Worm (Caenorhabditis elegans) whole organism, L3 larva: ENCODE data around the gene T28A11.2.

ENCODE experiments used
- R02D3.7 ChIP-seq: fragments of 150-350 bp; optimal IDR thresholded peaks from 2 replicates; lab custom pipeline; 2014; ENCODE audit warnings: missing biosample characterization, missing genetic modification characterization
- ZK546.5 ChIP-seq: sonication (generic microtip); optimal IDR thresholded peaks from 2 replicates; lab custom pipeline; 2017; ENCODE audit warnings: missing biosample characterization, missing genetic modification characterization
- aly-2 ChIP-seq: fragments of 150-350 bp; optimal IDR thresholded peaks from 2 replicates; lab custom pipeline; 2014; ENCODE audit warnings: missing biosample characterization, missing genetic modification characterization
- ama-1 ChIP-seq: fragments of 150-350 bp; optimal IDR thresholded peaks from 2 replicates; lab custom pipeline; 2018
- ceh-16 ChIP-seq: sonication (generic microtip); optimal IDR thresholded peaks from 2 replicates; lab custom pipeline; 2017; ENCODE audit warnings: missing biosample characterization, missing genetic modification characterization
- ceh-28 ChIP-seq: fragments of 150-350 bp; optimal IDR thresholded peaks from 2 replicates; lab custom pipeline; 2014; ENCODE audit warnings: missing biosample characterization, missing genetic modification reagents, missing genetic modification characterization
- ceh-82 ChIP-seq: fragments of 150-350 bp; optimal IDR thresholded peaks from 2 replicates; lab custom pipeline; 2014; ENCODE audit warnings: missing biosample characterization, missing genetic modification characterization
- ceh-9 ChIP-seq: sonication (generic microtip); optimal IDR thresholded peaks from 2 replicates; lab custom pipeline; 2018; ENCODE audit warnings: missing biosample characterization, missing genetic modification characterization
- daf-12 ChIP-seq: fragments of 150-350 bp; optimal IDR thresholded peaks from 2 replicates; lab custom pipeline; 2014; ENCODE audit warnings: missing biosample characterization, missing genetic modification reagents, missing genetic modification characterization
- egl-27 ChIP-seq: sonication (generic microtip); optimal IDR thresholded peaks from 4 replicates; lab custom pipeline; 2017; ENCODE audit warnings: missing biosample characterization, missing genetic modification reagents, missing genetic modification characterization
- elt-1 ChIP-seq: fragments of 150-350 bp; optimal IDR thresholded peaks from 2 replicates; lab custom pipeline; 2014; ENCODE audit warnings: missing biosample characterization, missing genetic modification characterization
- elt-2 ChIP-seq: sonication (generic microtip); optimal IDR thresholded peaks from 2 replicates; lab custom pipeline; 2016; ENCODE audit warnings: missing genetic modification reagents, mild to moderate bottlenecking, missing genetic modification characterization, missing compliant biosample characterization
- elt-3 ChIP-seq, 3 experiments: fragments of 150-350 bp in 1 of 3; sonication (generic microtip) in 2 of 3; optimal IDR thresholded peaks; 2 replicates in 2 of 3; 4 replicates in 1 of 3; lab custom pipeline; 2014 to 2017; ENCODE audit warnings: missing biosample characterization in 3 of 3, missing genetic modification characterization in 3 of 3
- eor-1 ChIP-seq, 2 experiments: fragments of 150-350 bp; optimal IDR thresholded peaks; 2 replicates each; lab custom pipeline; 2014 to 2018; ENCODE audit warnings: missing biosample characterization in 2 of 2, missing genetic modification characterization in 2 of 2
- fkh-10 ChIP-seq: sonication (generic microtip); optimal IDR thresholded peaks from 2 replicates; lab custom pipeline; 2017; ENCODE audit warnings: missing biosample characterization, missing genetic modification reagents, missing genetic modification characterization
- fkh-2 ChIP-seq: fragments of 150-350 bp; optimal IDR thresholded peaks from 2 replicates; lab custom pipeline; 2014; ENCODE audit warnings: missing biosample characterization, missing genetic modification reagents, missing genetic modification characterization
- fos-1 ChIP-seq: fragments of 150-350 bp; optimal IDR thresholded peaks from 2 replicates; lab custom pipeline; 2014; ENCODE audit warnings: missing biosample characterization, missing genetic modification characterization
- lin-15B ChIP-seq: fragments of 150-350 bp; optimal IDR thresholded peaks from 2 replicates; lab custom pipeline; 2014; ENCODE audit warnings: missing biosample characterization, missing genetic modification characterization
- lin-39 ChIP-seq: fragments of 150-350 bp; optimal IDR thresholded peaks from 2 replicates; lab custom pipeline; 2018; ENCODE audit warnings: missing biosample characterization, missing genetic modification reagents, missing genetic modification characterization
- mml-1 ChIP-seq: fragments of 150-350 bp; sonication (generic microtip); optimal IDR thresholded peaks from 3 replicates; lab custom pipeline; 2014; ENCODE audit warnings: missing biosample characterization, missing genetic modification characterization
- nfya-1 ChIP-seq: sonication (generic microtip); optimal IDR thresholded peaks from 2 replicates; lab custom pipeline; 2017; ENCODE audit warnings: missing genetic modification characterization, mild to moderate bottlenecking, missing compliant biosample characterization, antibody characterized with exemption, moderate library complexity; ENCODE audit not compliant: insufficient read depth
- nhr-11 ChIP-seq: fragments of 150-350 bp; optimal IDR thresholded peaks from 2 replicates; lab custom pipeline; 2014; ENCODE audit warnings: missing biosample characterization, missing genetic modification characterization
- nhr-12 ChIP-seq: fragments of 150-350 bp; optimal IDR thresholded peaks from 2 replicates; lab custom pipeline; 2014; ENCODE audit warnings: missing biosample characterization, missing genetic modification characterization
- nhr-237 ChIP-seq: fragments of 150-350 bp; optimal IDR thresholded peaks from 2 replicates; lab custom pipeline; 2014; ENCODE audit warnings: missing biosample characterization, missing genetic modification characterization
- nhr-25 ChIP-seq: sonication (generic microtip); optimal IDR thresholded peaks from 2 replicates; lab custom pipeline; 2017; ENCODE audit warnings: missing biosample characterization, missing genetic modification characterization
- nhr-43 ChIP-seq: sonication (generic microtip); optimal IDR thresholded peaks from 2 replicates; lab custom pipeline; 2016; ENCODE audit warnings: mild to moderate bottlenecking, missing genetic modification characterization, missing compliant biosample characterization; ENCODE audit not compliant: poor library complexity, severe bottlenecking
- nhr-67 ChIP-seq: fragments of 150-350 bp; optimal IDR thresholded peaks from 2 replicates; lab custom pipeline; 2014; ENCODE audit warnings: missing biosample characterization, missing genetic modification characterization
- nhr-76 ChIP-seq: fragments of 150-350 bp; sonication (generic microtip); optimal IDR thresholded peaks from 5 replicates; lab custom pipeline; 2014; ENCODE audit warnings: missing biosample characterization, missing genetic modification characterization
- nhr-77 ChIP-seq: fragments of 150-350 bp; optimal IDR thresholded peaks from 2 replicates; lab custom pipeline; 2014; ENCODE audit warnings: missing biosample characterization, missing genetic modification characterization
- pha-4 ChIP-seq: fragments of 150-350 bp; optimal IDR thresholded peaks from 2 replicates; lab custom pipeline; 2014; ENCODE audit warnings: missing biosample characterization, missing genetic modification reagents, missing genetic modification characterization
- pqm-1 ChIP-seq: fragments of 150-350 bp; optimal IDR thresholded peaks from 2 replicates; lab custom pipeline; 2017; ENCODE audit warnings: missing biosample characterization, missing genetic modification characterization, inconsistent platforms
- skn-1 ChIP-seq: fragments of 150-350 bp; optimal IDR thresholded peaks from 2 replicates; lab custom pipeline; 2014; ENCODE audit warnings: missing biosample characterization, missing genetic modification characterization
- snpc-4 ChIP-seq: fragments of 150-350 bp; optimal IDR thresholded peaks from 2 replicates; lab custom pipeline; 2014; ENCODE audit warnings: missing biosample characterization, missing genetic modification characterization
- unc-62 ChIP-seq: fragments of 150-350 bp; sonication (generic microtip); optimal IDR thresholded peaks from 4 replicates; lab custom pipeline; 2014; ENCODE audit warnings: missing biosample characterization, missing genetic modification reagents, missing genetic modification characterization
- zag-1 ChIP-seq: fragments of 150-350 bp; optimal IDR thresholded peaks from 2 replicates; lab custom pipeline; 2014; ENCODE audit warnings: missing biosample characterization, missing genetic modification characterization
- ztf-4 ChIP-seq: fragments of 150-350 bp; optimal IDR thresholded peaks from 2 replicates; lab custom pipeline; 2014; ENCODE audit warnings: missing biosample characterization, missing genetic modification characterization

The T28A11.2 gene

DNA sequence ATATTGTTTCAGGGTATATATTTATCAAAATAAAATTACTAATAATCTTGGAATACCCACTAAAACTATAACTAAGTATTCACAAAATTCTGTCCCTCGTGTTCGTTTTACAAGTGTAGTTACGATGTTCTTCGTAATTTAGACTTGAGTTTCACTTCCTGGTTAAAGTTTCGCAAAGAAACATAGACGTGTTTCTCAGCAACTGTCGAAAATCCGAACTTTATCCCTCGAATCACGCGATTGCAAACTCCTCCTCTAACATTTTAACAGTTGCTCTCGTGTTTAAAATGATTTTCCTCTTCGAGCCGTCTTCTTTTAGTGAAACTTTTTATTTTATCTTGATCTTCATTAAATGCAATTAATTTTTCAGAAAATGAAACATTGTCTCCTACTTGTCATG is at the start of gene T28A11.2:
TSS of gene T28A11.2 (plus strand) at position 371 of the 400 bp plus-strand sequence.
- TF ChIP-seq nhr-67 (tag; lab: Kevin White, UChicago) (no peak), aly-2 (tag; lab: Kevin White, UChicago) (no peak), nhr-43 (tag; lab: Kevin White, UChicago) (no peak), ceh-16 (no peak), fos-1 (tag; lab: Kevin White, UChicago) (no peak), egl-27 (tag; lab: Kevin White, UChicago) (no peak), nhr-237 (tag; lab: Kevin White, UChicago) (no peak), ceh-82 (tag; lab: Kevin White, UChicago) (no peak), R02D3.7 (no peak), ceh-28 (tag; lab: Kevin White, UChicago) (no peak), elt-1 (tag; lab: Kevin White, UChicago) (no peak), lin-15B (tag; lab: Kevin White, UChicago) (no peak), nhr-12 (tag; lab: Kevin White, UChicago) (no peak), snpc-4 (tag; lab: Kevin White, UChicago) (no peak), skn-1 (no peak), ceh-9 (no peak), unc-62 (GFP tag; lab: Kevin White, UChicago) (no peak), nhr-76 (tag; lab: Kevin White, UChicago) (no peak), pqm-1 (tag; lab: Kevin White, UChicago) (no peak)
- TF ChIP-seq, all 47 proteins: peak for 0

- TF ChIP-seq aly-2 (tag; lab: Kevin White, UChicago) = no peak
- no peak for TF ChIP-seq pha-4 (tag; lab: Kevin White, UChicago)
- no peak for TF ChIP-seq ZK546.5 (tag; lab: Kevin White, UChicago)
- no peak for TF ChIP-seq daf-12
- no peak for TF ChIP-seq nhr-11
- no peak for TF ChIP-seq lin-15B (tag; lab: Kevin White, UChicago)
- TF ChIP-seq egl-27 (tag; lab: Kevin White, UChicago) = no peak
- no peak for TF ChIP-seq ztf-4 (tag; lab: Kevin White, UChicago)
- TF ChIP-seq nhr-25 (tag; lab: Kevin White, UChicago) = no peak
- no peak for TF ChIP-seq ceh-9
- TF ChIP-seq fkh-10 (GFP tag; lab: Kevin White, UChicago) = no peak
- TF ChIP-seq, all 47 proteins: peak for 0
Observed at ce11 chrV:3230597-3230996, 49.6 kb upstream of the T28A11.2 start, which contains the start of gene K08D9.10. Gene K08D9.10 (plus strand): TSS chrV:3230897.

ce11 chrV:3234887-3235286 is 45.3 kb upstream of the T28A11.2 start, which contains the start of gene K08D9.6:
Gene K08D9.6 (minus strand): TSS chrV:3234987.
- no peak for TF ChIP-seq elt-2 (tag; lab: Kevin White, UChicago)
- no peak for TF ChIP-seq ceh-9
- no peak for TF ChIP-seq eor-1 (tag; optimal IDR thresholded peaks at IDR 0.05; lab: Kevin White, UChicago)

DNA sequence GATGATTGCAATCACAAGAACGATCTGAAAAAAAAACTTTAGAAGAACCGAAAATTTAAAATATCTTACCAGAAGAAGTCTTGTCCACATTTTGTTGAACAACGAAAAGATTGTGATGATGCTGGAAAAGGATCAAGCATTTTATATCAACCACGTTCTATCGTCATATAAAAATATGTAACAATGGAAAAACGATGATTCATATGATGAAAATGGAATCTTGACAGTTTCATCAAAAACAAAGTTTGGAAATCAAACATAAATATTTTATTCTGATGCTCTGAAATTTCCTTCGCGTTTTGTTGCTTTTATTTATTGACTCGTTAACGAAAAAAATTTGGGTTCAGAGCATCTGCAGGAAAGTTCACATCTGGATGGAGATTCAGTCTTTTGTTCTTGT is 43.6 kb upstream of the T28A11.2 start, which contains the start of the genes K08D9.9 and str-16:
TSS of gene K08D9.9 (minus strand) at position 101 of the 400 bp plus-strand sequence.
TSS of gene str-16 (plus strand) at position 266 of the 400 bp plus-strand sequence.
- TF ChIP-seq zag-1 (tag; lab: Kevin White, UChicago) (no peak), nhr-11 (no peak), elt-3 (tag; optimal IDR thresholded peaks at IDR 0.05; lab: Kevin White, UChicago) (no peak)

DNA sequence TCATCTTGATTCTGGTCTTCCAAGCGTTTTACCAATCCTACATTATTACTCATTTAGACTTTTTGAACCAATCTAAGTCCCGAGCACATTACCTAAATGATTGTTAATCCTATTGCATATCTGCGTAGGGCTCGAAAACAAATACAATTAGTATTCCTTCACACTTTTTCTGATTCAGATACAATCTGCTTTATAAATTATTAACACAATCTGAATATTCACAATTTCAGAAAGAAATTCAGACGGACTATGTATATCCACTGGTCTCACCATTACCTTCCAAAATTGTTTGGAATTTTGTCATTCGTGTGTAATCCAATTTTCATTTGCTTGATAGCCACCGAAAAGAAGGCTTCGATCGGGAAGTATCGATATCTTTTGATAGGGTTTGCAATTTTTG is 39.0 kb upstream of the T28A11.2 start, which contains the start of gene srj-11:
TSS of gene srj-11 (plus strand) at position 250 of the 400 bp plus-strand sequence.
- TF ChIP-seq elt-1 (tag; lab: Kevin White, UChicago) (no peak), nhr-77 (tag; lab: Kevin White, UChicago) (no peak), lin-39 (tag; lab: Kevin White, UChicago) (no peak), nfya-1 (tag; lab: Kevin White, UChicago) (no peak), ceh-9 (no peak), fkh-2 (tag; lab: Kevin White, UChicago) (no peak), eor-1 (tag; optimal IDR thresholded peaks at IDR 0.05; lab: Kevin White, UChicago) (no peak), mml-1 (no peak), ama-1 (no peak), ZK546.5 (tag; lab: Kevin White, UChicago) (no peak)
